Fruit fly (Drosophila melanogaster) whole organism, embryonic: ENCODE measurements around the gene glob3.

Experiments used
- Atf-2 ChIP-seq: fragments of 200-800 bp; sonication (Bioruptor generic); optimal IDR thresholded peaks from 2 replicates; lab custom pipeline; 2016; ENCODE audit warnings: missing biosample characterization, missing genetic modification characterization
- BEAF-32 ChIP-seq: fragments of 200-800 bp; sonication (Bioruptor generic); optimal IDR thresholded peaks from 3 replicates; lab custom pipeline; 2017; ENCODE audit warnings: missing biosample characterization, missing genetic modification characterization, mild to moderate bottlenecking, moderate library complexity, missing genetic modification reagents
- Bdp1 ChIP-seq: fragments of 200-800 bp; sonication (Bioruptor generic); optimal IDR thresholded peaks from 3 replicates; lab custom pipeline; 2016; ENCODE audit warnings: missing biosample characterization, missing genetic modification characterization
- Blimp-1 ChIP-seq: fragments of 200-800 bp; sonication (Bioruptor generic); optimal IDR thresholded peaks from 3 replicates; lab custom pipeline; 2018; ENCODE audit warnings: missing biosample characterization, missing genetic modification characterization, mild to moderate bottlenecking, moderate library complexity, missing genetic modification reagents
- C15 ChIP-seq: fragments of 200-800 bp; sonication (Bioruptor generic); IDR thresholded peaks from 3 replicates; pipeline ENCODE4 v1.3.6; 2022; ENCODE audit warnings: missing biosample characterization, missing genetic modification characterization
- CG10209 ChIP-seq: fragments of 200-800 bp; sonication (Bioruptor generic); optimal IDR thresholded peaks from 3 replicates; lab custom pipeline; 2017; ENCODE audit warnings: missing biosample characterization, mild to moderate bottlenecking, missing genetic modification characterization, missing genetic modification reagents
- CG10979 ChIP-seq: fragments of 200-800 bp; sonication (Bioruptor generic); optimal IDR thresholded peaks from 2 replicates; lab custom pipeline; 2018; ENCODE audit warnings: missing biosample characterization, mild to moderate bottlenecking, missing genetic modification characterization, moderate library complexity
- CG11398 ChIP-seq: fragments of 200-800 bp; sonication (Bioruptor generic); optimal IDR thresholded peaks from 2 replicates; lab custom pipeline; 2016; ENCODE audit warnings: missing biosample characterization, missing genetic modification characterization
- CG12071 ChIP-seq: fragments of 200-800 bp; sonication (Bioruptor generic); optimal IDR thresholded peaks from 3 replicates; lab custom pipeline; 2018; ENCODE audit warnings: missing biosample characterization, mild to moderate bottlenecking, missing genetic modification characterization
- CG12155 ChIP-seq: fragments of 200-800 bp; sonication (Bioruptor generic); optimal IDR thresholded peaks from 3 replicates; lab custom pipeline; 2016; ENCODE audit warnings: missing biosample characterization, missing genetic modification characterization
- CG14014 ChIP-seq: fragments of 200-800 bp; sonication (Bioruptor generic); IDR thresholded peaks from 2 replicates; pipeline ENCODE4 v1.3.6; 2022; ENCODE audit warnings: missing biosample characterization, missing genetic modification characterization
- CG15479 ChIP-seq: fragments of 200-800 bp; sonication (Bioruptor generic); optimal IDR thresholded peaks from 3 replicates; lab custom pipeline; 2019; ENCODE audit warnings: missing biosample characterization, mild to moderate bottlenecking, missing genetic modification characterization, moderate library complexity
- CG1647 ChIP-seq: fragments of 200-800 bp; sonication (Bioruptor generic); optimal IDR thresholded peaks from 3 replicates; lab custom pipeline; 2016; ENCODE audit warnings: missing biosample characterization, missing genetic modification characterization
- CG17186 ChIP-seq: fragments of 200-800 bp; sonication (Bioruptor generic); optimal IDR thresholded peaks from 3 replicates; lab custom pipeline; 2017; ENCODE audit warnings: missing biosample characterization, missing genetic modification reagents, missing genetic modification characterization
- CG17568 ChIP-seq: fragments of 200-800 bp; sonication (Bioruptor generic); optimal IDR thresholded peaks from 2 replicates; lab custom pipeline; 2018; ENCODE audit warnings: missing biosample characterization, mild to moderate bottlenecking, missing genetic modification characterization, moderate library complexity
- CG42726 ChIP-seq: fragments of 200-800 bp; sonication (Bioruptor generic); IDR thresholded peaks from 2 replicates; pipeline ENCODE4 v1.3.6; 2022; ENCODE audit warnings: missing biosample characterization, missing genetic modification characterization; ENCODE audit not compliant: partially characterized antibody
- CG4707 ChIP-seq: fragments of 200-800 bp; sonication (Bioruptor generic); optimal IDR thresholded peaks from 2 replicates; lab custom pipeline; 2018; ENCODE audit warnings: missing biosample characterization, mild to moderate bottlenecking, missing genetic modification characterization, moderate library complexity
- CG4730 ChIP-seq: fragments of 200-800 bp; sonication (Bioruptor generic); IDR thresholded peaks from 2 replicates; pipeline ENCODE4 v1.3.6; 2022; ENCODE audit warnings: missing biosample characterization, missing genetic modification characterization
- CG6813 ChIP-seq: fragments of 200-800 bp; sonication (Bioruptor generic); optimal IDR thresholded peaks from 2 replicates; lab custom pipeline; 2017; ENCODE audit warnings: missing biosample characterization, missing genetic modification characterization, mild to moderate bottlenecking, moderate library complexity, missing genetic modification reagents
- CG7839 ChIP-seq: fragments of 200-800 bp; sonication (Bioruptor generic); optimal IDR thresholded peaks from 3 replicates; lab custom pipeline; 2018; ENCODE audit warnings: missing biosample characterization, mild to moderate bottlenecking, missing genetic modification characterization, moderate library complexity
- CG7928 ChIP-seq: fragments of 200-800 bp; sonication (Bioruptor generic); optimal IDR thresholded peaks from 2 replicates; lab custom pipeline; 2017; ENCODE audit warnings: missing biosample characterization, mild to moderate bottlenecking, missing genetic modification characterization
- CG8388 ChIP-seq: fragments of 200-800 bp; sonication (Bioruptor generic); optimal IDR thresholded peaks from 2 replicates; lab custom pipeline; 2019; ENCODE audit warnings: missing biosample characterization, mild to moderate bottlenecking, missing genetic modification characterization, moderate library complexity
- CG9609 ChIP-seq: fragments of 200-800 bp; sonication (Bioruptor generic); optimal IDR thresholded peaks from 3 replicates; lab custom pipeline; 2016; ENCODE audit warnings: missing biosample characterization, missing genetic modification characterization
- CHES-1-like ChIP-seq: fragments of 200-800 bp; sonication (Bioruptor generic); optimal IDR thresholded peaks from 2 replicates; lab custom pipeline; 2016; ENCODE audit warnings: missing biosample characterization, missing genetic modification characterization
- E2f2 ChIP-seq: fragments of 200-800 bp; sonication (Bioruptor generic); IDR thresholded peaks from 2 replicates; pipeline ENCODE4 v1.3.6; 2022; ENCODE audit warnings: missing biosample characterization, missing genetic modification characterization
- ERR ChIP-seq: fragments of 200-800 bp; sonication (Bioruptor generic); optimal IDR thresholded peaks from 2 replicates; lab custom pipeline; 2016; ENCODE audit warnings: missing biosample characterization, missing genetic modification characterization
- GATAe ChIP-seq: fragments of 200-800 bp; sonication (Bioruptor generic); conservative IDR thresholded peaks from 2 replicates; pipeline ENCODE4 v1.3.6; 2022; ENCODE audit warnings: missing biosample characterization, missing genetic modification characterization
- Hey ChIP-seq: fragments of 200-800 bp; sonication (Bioruptor generic); optimal IDR thresholded peaks from 3 replicates; lab custom pipeline; 2018; ENCODE audit warnings: missing biosample characterization, mild to moderate bottlenecking, missing genetic modification characterization
- Hmr ChIP-seq: fragments of 200-800 bp; sonication (Bioruptor generic); optimal IDR thresholded peaks from 3 replicates; lab custom pipeline; 2017; ENCODE audit warnings: mild to moderate bottlenecking, missing biosample characterization, missing genetic modification reagents, missing genetic modification characterization
- Hr3 ChIP-seq: fragments of 200-800 bp; sonication (Bioruptor generic); optimal IDR thresholded peaks from 3 replicates; lab custom pipeline; 2016; ENCODE audit warnings: missing biosample characterization, missing genetic modification characterization
- Mrtf ChIP-seq: fragments of 200-800 bp; sonication (Bioruptor generic); IDR thresholded peaks from 3 replicates; pipeline ENCODE4 v1.3.6; 2022; ENCODE audit warnings: missing biosample characterization, missing genetic modification characterization
- Rx ChIP-seq: fragments of 200-800 bp; sonication (Bioruptor generic); IDR thresholded peaks from 2 replicates; pipeline ENCODE4 v1.3.6; 2022; ENCODE audit warnings: missing biosample characterization, missing genetic modification characterization
- Six4 ChIP-seq: fragments of 200-800 bp; sonication (Bioruptor generic); optimal IDR thresholded peaks from 2 replicates; lab custom pipeline; 2016; ENCODE audit warnings: missing biosample characterization, missing genetic modification characterization
- Stat92E ChIP-seq, 3 experiments: fragments of >200 bp in 2 of 3; fragments of 200-800 bp in 1 of 3; sonication (Bioruptor generic) in 1 of 3; optimal IDR thresholded peaks; 2 replicates each; lab custom pipeline; 2017 to 2019; ENCODE audit warnings: missing biosample characterization in 3 of 3, missing genetic modification characterization in 3 of 3, mild to moderate bottlenecking in 1 of 3, moderate library complexity in 1 of 3
- bab2 ChIP-seq: fragments of 200-800 bp; sonication (Bioruptor generic); optimal IDR thresholded peaks from 2 replicates; lab custom pipeline; 2016; ENCODE audit warnings: missing biosample characterization, missing genetic modification characterization
- bigmax ChIP-seq: fragments of 200-800 bp; sonication (Bioruptor generic); optimal IDR thresholded peaks from 2 replicates; lab custom pipeline; 2018; ENCODE audit warnings: missing biosample characterization, mild to moderate bottlenecking, missing genetic modification characterization
- disco-r ChIP-seq: fragments of 200-800 bp; sonication (Bioruptor generic); optimal IDR thresholded peaks from 2 replicates; lab custom pipeline; 2016; ENCODE audit warnings: missing biosample characterization, missing genetic modification characterization
- fd96Cb ChIP-seq: fragments of 200-800 bp; sonication (Bioruptor generic); optimal IDR thresholded peaks from 2 replicates; lab custom pipeline; 2018; ENCODE audit warnings: missing biosample characterization, mild to moderate bottlenecking, missing genetic modification characterization, moderate library complexity
- fu2 ChIP-seq: fragments of 200-800 bp; sonication (Bioruptor generic); optimal IDR thresholded peaks from 2 replicates; lab custom pipeline; 2016; ENCODE audit warnings: missing biosample characterization, missing genetic modification characterization
- gfzf ChIP-seq: fragments of 200-800 bp; sonication (Bioruptor generic); optimal IDR thresholded peaks from 2 replicates; lab custom pipeline; 2016; ENCODE audit warnings: missing biosample characterization, mild to moderate bottlenecking, missing genetic modification characterization, moderate library complexity
- mld ChIP-seq: fragments of 200-800 bp; sonication (Bioruptor generic); IDR thresholded peaks from 3 replicates; pipeline ENCODE4 v1.3.6; 2022; ENCODE audit warnings: missing biosample characterization, missing genetic modification characterization; ENCODE audit not compliant: partially characterized antibody
- nau ChIP-seq: fragments of 200-800 bp; sonication (Bioruptor generic); optimal IDR thresholded peaks from 3 replicates; lab custom pipeline; 2017; ENCODE audit warnings: missing biosample characterization, mild to moderate bottlenecking, missing genetic modification characterization, missing genetic modification reagents
- shn ChIP-seq: fragments of 200-800 bp; sonication (Bioruptor generic); optimal IDR thresholded peaks from 3 replicates; lab custom pipeline; 2016; ENCODE audit warnings: missing biosample characterization, missing genetic modification characterization
- sna ChIP-seq: fragments of 200-800 bp; sonication (Bioruptor generic); IDR thresholded peaks from 2 replicates; pipeline ENCODE4 v1.3.6; 2022; ENCODE audit warnings: missing biosample characterization, missing genetic modification characterization; ENCODE audit not compliant: partially characterized antibody
- sqz ChIP-seq: fragments of 200-800 bp; sonication (Bioruptor generic); optimal IDR thresholded peaks from 3 replicates; lab custom pipeline; 2018; ENCODE audit warnings: missing biosample characterization, mild to moderate bottlenecking, missing genetic modification characterization
- stc ChIP-seq: fragments of 200-800 bp; sonication (Bioruptor generic); IDR thresholded peaks from 2 replicates; pipeline ENCODE4 v1.3.6; 2022; ENCODE audit warnings: missing biosample characterization, missing genetic modification characterization
- sug ChIP-seq: fragments of 200-800 bp; optimal IDR thresholded peaks from 2 replicates; lab custom pipeline; 2019; ENCODE audit warnings: missing biosample characterization, mild to moderate bottlenecking, missing genetic modification characterization, moderate library complexity
- tin ChIP-seq: fragments of 200-800 bp; sonication (Bioruptor generic); optimal IDR thresholded peaks from 3 replicates; lab custom pipeline; 2016; ENCODE audit warnings: missing biosample characterization, missing genetic modification characterization
- zfh1 ChIP-seq: fragments of 200-800 bp; sonication (Bioruptor generic); IDR thresholded peaks from 3 replicates; pipeline ENCODE4 v1.3.6; 2022; ENCODE audit warnings: missing biosample characterization, missing genetic modification characterization

glob3 gene

DNA sequence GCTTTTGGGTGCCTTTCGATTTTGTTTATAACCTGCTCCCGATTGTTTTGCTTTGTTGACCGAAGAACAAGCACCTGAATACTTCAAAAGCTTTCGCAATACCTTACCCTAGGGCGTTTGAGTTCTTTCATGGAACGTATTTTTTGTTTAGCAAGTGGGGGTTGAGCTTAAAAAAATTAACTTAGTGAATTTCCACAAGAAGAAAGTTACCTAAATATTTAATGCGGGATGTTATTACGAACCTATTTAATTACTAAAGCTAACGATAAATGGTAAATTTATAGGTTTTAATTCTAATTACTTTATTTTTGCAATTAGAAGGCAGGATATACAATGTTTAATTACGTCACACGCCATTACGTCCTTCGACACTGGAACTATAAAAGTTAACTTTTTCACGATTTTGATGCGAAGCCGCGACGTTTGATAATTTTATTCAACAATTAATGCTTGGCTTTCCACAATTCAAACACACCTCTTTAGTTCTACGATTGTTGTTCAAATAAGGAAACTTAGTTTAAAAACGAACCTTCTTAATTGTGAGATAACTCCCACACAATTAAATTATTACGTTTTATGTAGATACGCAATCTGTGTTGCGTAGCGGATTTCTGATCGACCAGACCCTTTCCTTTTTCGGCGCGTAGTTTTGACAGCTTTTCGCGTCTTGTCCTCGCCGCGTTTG, 31.5 kb downstream of the glob3 start (continued):
- TF ChIP-seq CG10979 (tag; lab: Kevin White, UChicago) (no peak), Mrtf (GFP tag; lab: Robert Waterston, UW) (0 out of 3 replicates have a peak, but pooled peaks have one; percentile 26), fd96Cb (tag; lab: Kevin White, UChicago) (no peak), stc (GFP tag; lab: Robert Waterston, UW) (no peak), Hey (tag; lab: Kevin White, UChicago) (no peak), nau (GFP tag; lab: Kevin White, UChicago) (no peak), tin (GFP tag; lab: Kevin White, UChicago) (no peak), sug (tag; lab: Kevin White, UChicago) (peak; percentile 16), CG17186 (no peak), CG17568 (GFP tag; lab: Kevin White, UChicago) (no peak), Stat92E (GFP tag; optimal IDR thresholded peaks at IDR 0.05; lab: Kevin White, UChicago) (no peak), sna (GFP tag; lab: Robert Waterston, UW) (no peak), CG8388 (GFP tag; lab: Kevin White, UChicago) (no peak), Six4 (GFP tag; lab: Kevin White, UChicago) (no peak), sqz (GFP tag; lab: Kevin White, UChicago) (no peak), zfh1 (GFP tag; lab: Robert Waterston, UW) (0 out of 3 replicates have a peak, but pooled peaks have one; percentile 23), fu2 (GFP tag; lab: Kevin White, UChicago) (peak; percentile 16), CG6813 (GFP tag; lab: Kevin White, UChicago) (no peak), CG1647 (GFP tag; lab: Kevin White, UChicago) (no peak), CG42726 (no peak), CG11398 (GFP tag; lab: Kevin White, UChicago) (no peak), bab2 (GFP tag; lab: Kevin White, UChicago) (no peak), gfzf (GFP tag; lab: Kevin White, UChicago) (no peak), CHES-1-like (GFP tag; lab: Kevin White, UChicago) (no peak), CG12155 (GFP tag; lab: Kevin White, UChicago) (peak; percentile 36), disco-r (GFP tag; lab: Kevin White, UChicago) (no peak), Atf-2 (GFP tag; lab: Kevin White, UChicago) (peak; percentile 21), shn (GFP tag; lab: Kevin White, UChicago) (peak; percentile 7), CG4707 (GFP tag; lab: Kevin White, UChicago) (no peak), CG9609 (peak; percentile 1), CG4730 (GFP tag; lab: Robert Waterston, UW) (no peak), GATAe (no peak), CG10209 (GFP tag; lab: Kevin White, UChicago) (peak; percentile 32), bigmax (GFP tag; lab: Kevin White, UChicago) (no peak), Bdp1 (GFP tag; lab: Kevin White, UChicago) (no peak), CG12071 (GFP tag; lab: Kevin White, UChicago) (no peak), Hr3 (no peak), CG7839 (tag; lab: Kevin White, UChicago) (peak; percentile 48), CG14014 (GFP tag; lab: Robert Waterston, UW) (peak; percentile 44), Hmr (GFP tag; lab: Kevin White, UChicago) (peak; percentile 34), CG7928 (GFP tag; lab: Kevin White, UChicago) (peak; percentile 23), mld (GFP tag; lab: Robert Waterston, UW) (no peak), BEAF-32 (GFP tag; lab: Kevin White, UChicago) (no peak), C15 (no peak), E2f2 (no peak), Rx (GFP tag; lab: Robert Waterston, UW) (no peak), CG15479 (GFP tag; lab: Kevin White, UChicago) (no peak), ERR (GFP tag; lab: Kevin White, UChicago) (no peak), Blimp-1 (no peak)
